Fruit fly (Drosophila melanogaster): ENCODE measurements around the gene CG2611.
A peak's percentile ranks its signal among the peaks of the same experiment; 100 is the strongest.

The CG2611 gene

DNA sequence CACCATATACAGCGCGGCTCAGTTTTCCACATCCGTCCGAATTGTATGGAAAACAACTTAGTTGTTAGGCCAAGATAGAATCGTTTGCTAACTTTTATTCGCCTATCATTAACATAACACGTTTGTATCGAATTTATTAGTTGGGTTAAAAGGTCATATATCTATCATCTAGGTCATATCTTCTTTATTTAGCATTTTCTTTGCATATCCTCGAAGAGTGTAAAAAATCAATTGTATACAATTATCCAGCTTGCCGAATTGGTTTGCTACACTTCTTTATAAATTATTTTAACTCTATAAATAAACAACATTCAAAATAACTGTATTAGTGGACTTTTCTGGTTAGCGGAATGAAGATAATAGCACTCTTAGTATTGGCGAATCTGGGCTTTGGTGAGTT is 15.8 kb upstream of the CG2611 start, which contains the start of gene CG17472:
CG17472 (plus strand) TSS at position 301 of the 400 bp plus-strand sequence.
- TF ChIP-seq HLH106 (tag; optimal IDR thresholded peaks at IDR 0.05), result no peak
- TF ChIP-seq dmrt93B (GFP tag; optimal IDR thresholded peaks at IDR 0.05), result no peak
- no peak for TF ChIP-seq usp (GFP tag; optimal IDR thresholded peaks at IDR 0.05)
- no peak for TF ChIP-seq lola (GFP tag; optimal IDR thresholded peaks at IDR 0.05)
- no peak for TF ChIP-seq Hr83 (GFP tag; optimal IDR thresholded peaks at IDR 0.05; ENCODE audit: poor library complexity, severe bottlenecking)
- TF ChIP-seq foxo (GFP tag; optimal IDR thresholded peaks at IDR 0.05), result no peak
- no peak for TF ChIP-seq CrebA (GFP tag; optimal IDR thresholded peaks at IDR 0.05; ENCODE audit: borderline replicate concordance)
- TF ChIP-seq dsf (GFP tag; optimal IDR thresholded peaks at IDR 0.05; ENCODE audit: borderline replicate concordance), result no peak
- no peak for TF ChIP-seq CG9705 (GFP tag; optimal IDR thresholded peaks at IDR 0.05)
- TF ChIP-seq OdsH (GFP tag; optimal IDR thresholded peaks at IDR 0.05), result no peak
- no peak for TF ChIP-seq Myc (optimal IDR thresholded peaks at IDR 0.05)
- TF ChIP-seq psq (GFP tag; optimal IDR thresholded peaks at IDR 0.05), result no peak
- no peak for TF ChIP-seq tai (GFP tag; optimal IDR thresholded peaks at IDR 0.05)
- no peak for TF ChIP-seq h (GFP tag; optimal IDR thresholded peaks at IDR 0.05)
- TF ChIP-seq jim (GFP tag; optimal IDR thresholded peaks at IDR 0.05), result no peak
- TF ChIP-seq fru (GFP tag; optimal IDR thresholded peaks at IDR 0.05), result no peak

DNA sequence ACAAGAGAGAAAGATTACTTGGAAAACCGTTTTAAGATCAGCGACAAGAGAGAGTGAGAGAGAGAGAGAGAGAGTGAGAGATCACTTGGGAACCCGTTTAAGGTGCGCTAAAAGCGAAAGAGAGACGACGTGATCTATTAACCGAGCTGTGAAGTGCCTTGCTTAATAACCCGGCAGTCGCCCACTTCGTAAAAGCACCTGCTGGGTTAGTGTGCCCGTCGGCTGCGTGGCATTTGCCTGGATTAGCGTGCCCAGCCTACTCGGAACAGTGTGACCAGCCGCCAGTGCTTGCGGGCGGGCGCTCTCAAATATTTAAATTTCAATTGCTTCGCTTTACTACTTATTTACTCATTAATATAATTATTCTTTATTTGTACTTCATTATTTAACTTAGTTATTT is 11.6 kb upstream of the CG2611 start:
- TF ChIP-seq rgr (GFP tag; optimal IDR thresholded peaks at IDR 0.05), result no peak
- TF ChIP-seq lola (GFP tag; optimal IDR thresholded peaks at IDR 0.05), result no peak
- TF ChIP-seq CG32264 (GFP tag; optimal IDR thresholded peaks at IDR 0.05), result no peak
- TF ChIP-seq brk (GFP tag; optimal IDR thresholded peaks at IDR 0.05), result no peak
- no peak for TF ChIP-seq foxo (GFP tag; optimal IDR thresholded peaks at IDR 0.05)
- TF ChIP-seq h (GFP tag; optimal IDR thresholded peaks at IDR 0.05), result peak; percentile 16
- peak; percentile 37 for TF ChIP-seq Dif (GFP tag; optimal IDR thresholded peaks at IDR 0.05; ENCODE audit: partially characterized antibody)

DNA sequence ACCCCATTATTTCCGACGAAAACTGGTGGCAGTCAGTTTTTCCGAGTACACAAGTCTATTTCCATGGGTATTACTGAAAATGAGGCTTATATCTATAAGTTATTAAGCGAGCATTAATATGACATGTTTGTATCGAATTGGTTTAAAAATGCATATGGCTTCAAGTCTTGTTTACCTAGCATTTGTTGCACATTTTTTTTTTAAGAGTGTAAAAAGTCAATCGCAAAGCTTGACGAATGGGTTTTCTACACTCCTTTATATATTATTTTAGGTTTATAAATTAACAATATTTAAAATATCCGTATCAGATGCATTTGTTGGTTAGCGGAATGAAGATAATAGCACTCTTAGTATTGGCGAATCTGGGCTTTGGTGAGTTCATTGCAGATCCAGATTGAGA is 10.2 kb upstream of the CG2611 start, which contains the start of gene CG31680:
CG31680 (plus strand) TSS at position 301 of the 400 bp plus-strand sequence.
- TF ChIP-seq fru (GFP tag; optimal IDR thresholded peaks at IDR 0.05), result no peak
- no peak for TF ChIP-seq h (GFP tag; optimal IDR thresholded peaks at IDR 0.05)
- no peak for TF ChIP-seq sage (GFP tag; optimal IDR thresholded peaks at IDR 0.05)
- no peak for TF ChIP-seq tai (GFP tag; optimal IDR thresholded peaks at IDR 0.05)
- TF ChIP-seq dsf (GFP tag; optimal IDR thresholded peaks at IDR 0.05; ENCODE audit: borderline replicate concordance), result no peak

DNA sequence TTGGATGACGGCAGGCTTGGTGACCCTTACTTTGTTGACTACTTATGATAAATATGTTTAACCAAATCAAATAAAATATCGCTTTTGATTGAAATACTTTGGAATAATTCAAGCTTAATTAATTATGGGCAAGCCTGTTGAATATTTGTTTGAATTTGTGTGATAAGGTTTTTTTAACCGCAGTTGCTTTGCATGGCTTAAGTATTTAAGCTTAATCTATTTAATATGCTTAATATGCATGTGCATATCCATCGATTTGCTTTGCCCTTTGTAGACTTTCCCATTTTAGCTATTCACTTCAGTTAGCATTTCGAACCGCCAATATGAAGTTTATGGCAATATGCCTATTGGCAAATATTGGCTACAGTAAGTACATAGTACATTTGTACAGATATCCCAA is 9.4 kb upstream of the CG2611 start, which contains the start of gene Sfp38D:
Sfp38D (plus strand) TSS at position 301 of the 400 bp plus-strand sequence.
- no peak for TF ChIP-seq Jra (GFP tag; optimal IDR thresholded peaks at IDR 0.05)
- TF ChIP-seq Dfd (GFP tag; optimal IDR thresholded peaks at IDR 0.05), result no peak
- no peak for TF ChIP-seq Dif (GFP tag; optimal IDR thresholded peaks at IDR 0.05; ENCODE audit: partially characterized antibody)
- no peak for TF ChIP-seq Myc (optimal IDR thresholded peaks at IDR 0.05)

DNA sequence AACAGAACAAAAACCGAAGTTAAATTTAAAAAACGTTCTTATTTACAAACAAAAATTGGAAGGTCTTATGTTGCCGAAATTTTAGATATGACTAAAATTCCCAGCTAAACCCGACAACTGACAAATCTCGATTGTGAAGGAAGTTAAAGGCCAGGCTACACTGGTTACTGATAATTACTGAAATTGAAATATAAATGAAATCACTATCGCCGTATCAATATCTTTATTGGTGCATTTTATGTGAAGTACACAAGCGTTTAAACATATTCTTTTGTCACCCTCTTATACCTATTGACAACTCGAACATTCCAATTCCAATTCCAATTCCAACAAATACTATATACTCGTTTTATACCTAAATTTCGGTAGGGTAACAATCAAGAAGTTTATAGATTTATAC is 6.8 kb upstream of the CG2611 start, which contains the start of gene CG17470:
CG17470 (minus strand) TSS at position 101 of the 400 bp plus-strand sequence.
- TF ChIP-seq dl (GFP tag; optimal IDR thresholded peaks at IDR 0.05; ENCODE audit: insufficient read depth in 1 of 2, partially characterized antibody in 2 of 2), result no peak

DNA sequence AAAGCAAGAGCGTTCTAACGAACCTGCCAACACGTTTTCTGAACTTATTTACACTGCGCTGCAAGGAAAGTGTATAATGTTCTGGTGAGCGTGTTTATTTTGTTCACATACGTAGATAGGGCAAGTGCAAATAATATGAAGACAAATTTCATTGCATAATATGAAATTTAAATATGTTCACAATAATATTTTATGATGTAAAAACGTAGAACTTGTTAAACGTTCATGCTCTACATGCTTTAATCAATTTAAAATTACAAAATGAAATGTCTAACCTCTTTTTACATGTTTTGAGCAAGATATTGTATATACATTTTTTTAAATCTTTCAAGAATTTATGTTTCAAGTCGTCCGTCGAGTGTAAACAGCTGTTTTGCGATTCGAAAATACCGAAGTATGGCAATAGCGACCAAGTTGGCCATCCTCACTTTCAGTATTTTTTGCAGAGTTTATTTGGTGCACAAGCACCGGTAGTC is 4.6 kb upstream of the CG2611 start, which contains the start of the genes phr6-4 and CG2608:
phr6-4 (minus strand) TSS at position 398 of the 476 bp plus-strand sequence.
CG2608 (plus strand) TSS at position 429 of the 476 bp plus-strand sequence.
- TF ChIP-seq Hr78 (GFP tag; optimal IDR thresholded peaks at IDR 0.05), result no peak
- TF ChIP-seq lola (GFP tag; optimal IDR thresholded peaks at IDR 0.05), result no peak
- peak; percentile 91 for TF ChIP-seq OdsH (GFP tag; optimal IDR thresholded peaks at IDR 0.05)
- no peak for TF ChIP-seq sage (GFP tag; optimal IDR thresholded peaks at IDR 0.05)
- TF ChIP-seq sv (GFP tag; optimal IDR thresholded peaks at IDR 0.05), result peak; percentile 84
- TF ChIP-seq dmrt93B (GFP tag; optimal IDR thresholded peaks at IDR 0.05), result no peak
- TF ChIP-seq Hnf4 (GFP tag; optimal IDR thresholded peaks at IDR 0.05), result peak; percentile 82
- peak; percentile 53 for TF ChIP-seq GATAd (GFP tag; optimal IDR thresholded peaks at IDR 0.05)
- TF ChIP-seq CrebA (GFP tag; optimal IDR thresholded peaks at IDR 0.05; ENCODE audit: borderline replicate concordance), result no peak
- no peak for TF ChIP-seq Dfd (GFP tag; optimal IDR thresholded peaks at IDR 0.05)
- TF ChIP-seq dl (GFP tag; optimal IDR thresholded peaks at IDR 0.05; ENCODE audit: insufficient read depth in 1 of 2, partially characterized antibody in 2 of 2), result no peak
- peak; percentile 58 for TF ChIP-seq CG32264 (GFP tag; optimal IDR thresholded peaks at IDR 0.05)
- no peak for TF ChIP-seq Abd-B (GFP tag; optimal IDR thresholded peaks at IDR 0.05)
- peak; percentile 95 for TF ChIP-seq HLH106 (tag; optimal IDR thresholded peaks at IDR 0.05)
- peak; percentile 80 for TF ChIP-seq woc (GFP tag; optimal IDR thresholded peaks at IDR 0.05)
- no peak for TF ChIP-seq pan (optimal IDR thresholded peaks at IDR 0.05)
- peak; percentile 91 for TF ChIP-seq fru (GFP tag; optimal IDR thresholded peaks at IDR 0.05)
- TF ChIP-seq jim (GFP tag; optimal IDR thresholded peaks at IDR 0.05), result no peak
- peak; percentile 80 for TF ChIP-seq Jra (GFP tag; optimal IDR thresholded peaks at IDR 0.05)
- no peak for TF ChIP-seq tai (GFP tag; optimal IDR thresholded peaks at IDR 0.05)
- TF ChIP-seq rgr (GFP tag; optimal IDR thresholded peaks at IDR 0.05), result peak; percentile 93
- peak; percentile 85 for TF ChIP-seq psq (GFP tag; optimal IDR thresholded peaks at IDR 0.05)
- TF ChIP-seq br (GFP tag; optimal IDR thresholded peaks at IDR 0.05), result peak; percentile 87
- no peak for TF ChIP-seq Rel (GFP tag; optimal IDR thresholded peaks at IDR 0.05)
- peak; percentile 68 for TF ChIP-seq Rel (tag; optimal IDR thresholded peaks at IDR 0.05)
- peak; percentile 88 for TF ChIP-seq ey (GFP tag; optimal IDR thresholded peaks at IDR 0.05)
- TF ChIP-seq dsf (GFP tag; optimal IDR thresholded peaks at IDR 0.05; ENCODE audit: borderline replicate concordance), result peak; percentile 60
- peak; percentile 87 for TF ChIP-seq CG9705 (GFP tag; optimal IDR thresholded peaks at IDR 0.05)
- TF ChIP-seq Dif (GFP tag; optimal IDR thresholded peaks at IDR 0.05; ENCODE audit: partially characterized antibody), result no peak
- TF ChIP-seq Sp1 (GFP tag; optimal IDR thresholded peaks at IDR 0.05), result peak; percentile 94

Data from whole organism, wandering third instar larva.